Fruit fly (Drosophila melanogaster) whole organism, wandering third instar larva: Measurements from ENCODE around the gene cac.
A peak's percentile ranks its signal among the peaks of the same experiment; 100 is the strongest.

ENCODE experiments used
- Abd-B ChIP-seq: fragments of >200 bp; optimal IDR thresholded peaks from 2 replicates; lab custom pipeline; 2017; ENCODE audit warnings: missing biosample characterization, missing genetic modification characterization
- CG32264 ChIP-seq: fragments of 200-800 bp; sonication (Bioruptor generic); optimal IDR thresholded peaks from 2 replicates; lab custom pipeline; 2016; ENCODE audit warnings: missing biosample characterization, missing genetic modification characterization
- Dfd ChIP-seq: fragments of >200 bp; optimal IDR thresholded peaks from 2 replicates; lab custom pipeline; 2017; ENCODE audit warnings: missing biosample characterization, missing genetic modification characterization
- GATAd ChIP-seq: sonication (Bioruptor generic); optimal IDR thresholded peaks from 2 replicates; lab custom pipeline; 2016; ENCODE audit warnings: missing biosample characterization, missing genetic modification characterization
- Hr78 ChIP-seq: fragments of >200 bp; optimal IDR thresholded peaks from 2 replicates; lab custom pipeline; 2017; ENCODE audit warnings: missing biosample characterization, missing genetic modification characterization
- Mio ChIP-seq: sonication (Bioruptor generic); optimal IDR thresholded peaks from 2 replicates; lab custom pipeline; 2016; ENCODE audit warnings: missing biosample characterization, missing genetic modification characterization
- Sp1 ChIP-seq: fragments of 200-800 bp; sonication (Bioruptor generic); optimal IDR thresholded peaks from 3 replicates; lab custom pipeline; 2019; ENCODE audit warnings: missing biosample characterization, mild to moderate bottlenecking, missing genetic modification characterization, moderate library complexity
- Vsx2 ChIP-seq: fragments of 200-300, 225-300 bp; sonication (Bioruptor generic); optimal IDR thresholded peaks from 2 replicates; lab custom pipeline; 2018; ENCODE audit warnings: missing biosample characterization, missing genetic modification characterization; ENCODE audit not compliant: partially characterized antibody
- foxo ChIP-seq, 2 experiments: fragments of 200-800 bp; sonication (Bioruptor generic); optimal IDR thresholded peaks; 2 replicates in 1 of 2; 3 replicates in 1 of 2; lab custom pipeline; 2016 to 2017; ENCODE audit warnings: missing biosample characterization in 2 of 2, missing genetic modification characterization in 2 of 2
- lola ChIP-seq: fragments of >200 bp; optimal IDR thresholded peaks from 2 replicates; lab custom pipeline; 2017; ENCODE audit warnings: missing biosample characterization, missing genetic modification characterization
- psq ChIP-seq: fragments of 200-800 bp; sonication (Bioruptor generic); optimal IDR thresholded peaks from 3 replicates; lab custom pipeline; 2017; ENCODE audit warnings: missing biosample characterization, mild to moderate bottlenecking, missing genetic modification characterization, moderate library complexity
- rgr ChIP-seq: fragments of 200-800 bp; sonication (Bioruptor generic); optimal IDR thresholded peaks from 3 replicates; lab custom pipeline; 2016; ENCODE audit warnings: missing biosample characterization, mild to moderate bottlenecking, missing genetic modification characterization
- usp ChIP-seq: fragments of >200 bp; optimal IDR thresholded peaks from 2 replicates; lab custom pipeline; 2017; ENCODE audit warnings: missing biosample characterization, missing genetic modification characterization

DNA sequence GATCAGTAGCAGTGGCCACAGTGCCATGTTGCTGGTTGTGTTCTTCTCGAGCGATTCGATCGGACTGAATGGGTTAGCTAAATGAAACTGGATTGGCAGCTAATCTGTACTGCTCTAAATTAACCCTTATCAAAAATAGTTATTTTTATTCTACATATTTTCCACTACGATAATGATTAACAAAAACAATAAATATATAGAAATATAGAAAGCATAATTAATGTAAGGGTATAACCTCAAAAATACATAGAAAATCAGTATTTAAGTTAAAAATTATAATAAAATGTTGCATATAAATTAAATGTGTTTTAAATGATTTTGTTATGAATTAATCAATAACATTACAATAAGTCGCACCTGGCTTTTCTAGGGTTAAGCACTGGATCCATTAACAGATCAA lies 46.5 kb upstream of the cac start, which contains the start of gene Cyp311a1:
- no peak for TF ChIP-seq Vsx2
- no peak for TF ChIP-seq lola (GFP tag; lab: Kevin White, UChicago)
- TF ChIP-seq foxo (GFP tag; optimal IDR thresholded peaks at IDR 0.05; lab: Kevin White, UChicago), result no peak
- TF ChIP-seq GATAd (GFP tag; lab: Kevin White, UChicago), result no peak
- no peak for TF ChIP-seq rgr
- no peak for TF ChIP-seq Abd-B (GFP tag; lab: Kevin White, UChicago)
- no peak for TF ChIP-seq psq (GFP tag; lab: Kevin White, UChicago)
- TF ChIP-seq Dfd, result no peak
- TF ChIP-seq Mio (GFP tag; lab: Kevin White, UChicago), result no peak
- TF ChIP-seq CG32264 (GFP tag; lab: Kevin White, UChicago), result no peak
- no peak for TF ChIP-seq Hr78 (GFP tag; lab: Kevin White, UChicago)
- no peak for TF ChIP-seq usp (GFP tag; lab: Kevin White, UChicago)
- TF ChIP-seq Sp1 (GFP tag; lab: Kevin White, UChicago), result peak; percentile 23
